Fruit fly (Drosophila melanogaster): ENCODE data around the gene Prosalpha2.

The Prosalpha2 gene

DNA sequence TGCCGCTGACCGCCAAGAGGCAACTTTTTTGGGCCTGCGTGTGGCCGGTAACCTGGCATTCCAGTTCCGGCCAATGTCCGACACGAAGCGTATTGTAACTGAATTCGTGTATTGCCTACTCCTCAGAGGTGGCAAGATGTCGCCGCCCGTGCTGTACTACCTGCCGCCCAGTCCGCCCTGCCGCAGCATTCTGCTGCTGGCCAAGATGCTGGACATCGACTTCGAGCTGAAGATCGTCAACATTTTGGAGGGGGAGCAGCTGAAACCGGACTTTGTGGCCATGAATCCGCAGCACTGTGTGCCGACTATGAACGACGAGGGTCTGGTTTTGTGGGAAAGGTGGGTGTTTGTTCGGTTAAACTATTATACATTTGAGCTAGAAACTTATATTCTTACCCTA lies 46.8 kb upstream of the Prosalpha2 start:
- TF ChIP-seq Dfd (GFP tag; optimal IDR thresholded peaks at IDR 0.05) (no peak), N (GFP tag; optimal IDR thresholded peaks at IDR 0.05) (no peak), dmrt93B (GFP tag; optimal IDR thresholded peaks at IDR 0.05) (no peak), Vsx2 (GFP tag; optimal IDR thresholded peaks at IDR 0.05; ENCODE audit: partially characterized antibody) (no peak)

- TF ChIP-seq Mio (GFP tag; optimal IDR thresholded peaks at IDR 0.05) (no peak), Hr83 (GFP tag; optimal IDR thresholded peaks at IDR 0.05; ENCODE audit: poor library complexity, severe bottlenecking) (no peak), pan (optimal IDR thresholded peaks at IDR 0.05) (no peak), ey (GFP tag; optimal IDR thresholded peaks at IDR 0.05) (no peak), OdsH (GFP tag; optimal IDR thresholded peaks at IDR 0.05) (no peak), sage (GFP tag; optimal IDR thresholded peaks at IDR 0.05) (no peak), Dif (GFP tag; optimal IDR thresholded peaks at IDR 0.05; ENCODE audit: partially characterized antibody) (no peak), woc (GFP tag; optimal IDR thresholded peaks at IDR 0.05) (no peak)
Observed at dm6 chr3R:12385949-12386348, 45.2 kb upstream of the Prosalpha2 start, which contains the start of gene Sol1. TSS of gene Sol1 (plus strand) at chr3R:12386249.

- TF ChIP-seq usp (GFP tag; optimal IDR thresholded peaks at IDR 0.05) = no peak
- no peak for TF ChIP-seq OdsH (GFP tag; optimal IDR thresholded peaks at IDR 0.05)
- TF ChIP-seq Jra (GFP tag; optimal IDR thresholded peaks at IDR 0.05) = no peak
Observed at dm6 chr3R:12386965-12387364, 44.2 kb upstream of the Prosalpha2 start, which contains the start of gene CG33098. TSS of gene CG33098 (plus strand) at chr3R:12387188.

DNA sequence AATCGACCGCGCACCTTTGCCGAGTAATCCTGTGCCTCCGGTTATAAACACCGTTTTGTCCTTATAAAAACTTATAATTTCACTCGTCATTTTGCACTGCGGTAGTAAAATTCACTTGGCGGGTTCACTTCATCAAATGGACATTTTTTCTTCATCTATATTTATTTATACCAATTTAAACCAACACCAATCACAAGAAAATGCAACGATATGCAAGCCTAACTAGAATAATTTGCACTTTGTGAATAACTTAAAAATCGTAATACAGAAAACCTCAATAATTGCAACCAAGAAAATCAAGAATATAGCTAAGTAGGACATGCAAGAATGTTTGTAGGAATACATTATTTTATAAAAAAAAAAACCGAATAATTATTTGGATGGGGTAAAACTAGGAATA lies 35.2 kb upstream of the Prosalpha2 start, which contains the start of the genes CG10096 and CG10097:
Gene CG10096, minus strand, starts transcription at position 101 of the 400 bp plus-strand sequence.
Gene CG10097, minus strand, starts transcription at position 101 of the 400 bp plus-strand sequence.
- no peak for TF ChIP-seq Sp1 (GFP tag; optimal IDR thresholded peaks at IDR 0.05)
- TF ChIP-seq brk (GFP tag; optimal IDR thresholded peaks at IDR 0.05) = no peak
- TF ChIP-seq sv (GFP tag; optimal IDR thresholded peaks at IDR 0.05) = no peak
- no peak for TF ChIP-seq sage (GFP tag; optimal IDR thresholded peaks at IDR 0.05)
- TF ChIP-seq OdsH (GFP tag; optimal IDR thresholded peaks at IDR 0.05) = no peak
- TF ChIP-seq Dif (GFP tag; optimal IDR thresholded peaks at IDR 0.05; ENCODE audit: partially characterized antibody) = no peak
- no peak for TF ChIP-seq Rel (GFP tag; optimal IDR thresholded peaks at IDR 0.05)
- TF ChIP-seq Rel (tag; optimal IDR thresholded peaks at IDR 0.05) = no peak

- TF ChIP-seq h (GFP tag; optimal IDR thresholded peaks at IDR 0.05) (peak; percentile 24), CrebA (GFP tag; optimal IDR thresholded peaks at IDR 0.05; ENCODE audit: borderline replicate concordance) (peak; percentile 28), Abd-B (GFP tag; optimal IDR thresholded peaks at IDR 0.05) (no peak), sage (GFP tag; optimal IDR thresholded peaks at IDR 0.05) (peak; percentile 38)
Observed at dm6 chr3R:12398054-12398453, 33.1 kb upstream of the Prosalpha2 start.

DNA sequence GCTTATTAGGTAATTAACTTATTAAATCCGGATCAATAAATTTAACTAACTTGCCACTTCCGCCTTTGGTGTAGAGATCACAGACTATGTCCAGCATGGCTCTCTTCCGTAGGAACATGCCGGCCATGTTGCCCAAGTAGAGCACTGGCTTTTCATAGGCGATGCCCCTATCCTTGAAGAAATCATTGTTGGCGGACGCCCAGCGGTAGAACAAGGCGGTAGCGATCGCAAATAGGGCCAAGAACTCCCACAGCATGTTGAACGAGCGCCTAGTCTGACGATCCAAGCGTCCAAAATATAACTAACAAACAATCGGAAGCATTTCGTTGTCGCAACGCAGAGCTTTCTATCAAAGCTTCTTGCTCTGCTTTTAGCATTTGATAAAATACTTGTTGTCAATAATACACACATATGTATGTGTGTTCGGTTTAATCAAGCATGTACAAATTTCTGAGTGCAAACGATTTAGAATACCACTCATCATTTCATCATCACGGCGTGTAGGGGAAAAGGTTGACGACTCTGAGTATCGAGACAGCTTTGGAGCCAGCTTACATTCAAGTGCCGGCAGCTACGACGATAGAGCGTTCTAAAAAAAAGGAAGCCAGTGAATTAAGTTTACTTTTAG lies 32.4 kb upstream of the Prosalpha2 start, which contains the start of gene Cyp9f3:
Gene Cyp9f3, minus strand, starts transcription at position 310 of the 628 bp plus-strand sequence.
- TF ChIP-seq CrebA (GFP tag; optimal IDR thresholded peaks at IDR 0.05; ENCODE audit: borderline replicate concordance) = peak; percentile 32
- peak; percentile 20 for TF ChIP-seq Vsx2 (GFP tag; optimal IDR thresholded peaks at IDR 0.05; ENCODE audit: partially characterized antibody)
- TF ChIP-seq Dif (GFP tag; optimal IDR thresholded peaks at IDR 0.05; ENCODE audit: partially characterized antibody) = no peak
- TF ChIP-seq dmrt93B (GFP tag; optimal IDR thresholded peaks at IDR 0.05) = no peak
- TF ChIP-seq dl (GFP tag; optimal IDR thresholded peaks at IDR 0.05; ENCODE audit: insufficient read depth in 1 of 2, partially characterized antibody in 2 of 2) = no peak
- TF ChIP-seq rgr (GFP tag; optimal IDR thresholded peaks at IDR 0.05) = peak; percentile 9

DNA sequence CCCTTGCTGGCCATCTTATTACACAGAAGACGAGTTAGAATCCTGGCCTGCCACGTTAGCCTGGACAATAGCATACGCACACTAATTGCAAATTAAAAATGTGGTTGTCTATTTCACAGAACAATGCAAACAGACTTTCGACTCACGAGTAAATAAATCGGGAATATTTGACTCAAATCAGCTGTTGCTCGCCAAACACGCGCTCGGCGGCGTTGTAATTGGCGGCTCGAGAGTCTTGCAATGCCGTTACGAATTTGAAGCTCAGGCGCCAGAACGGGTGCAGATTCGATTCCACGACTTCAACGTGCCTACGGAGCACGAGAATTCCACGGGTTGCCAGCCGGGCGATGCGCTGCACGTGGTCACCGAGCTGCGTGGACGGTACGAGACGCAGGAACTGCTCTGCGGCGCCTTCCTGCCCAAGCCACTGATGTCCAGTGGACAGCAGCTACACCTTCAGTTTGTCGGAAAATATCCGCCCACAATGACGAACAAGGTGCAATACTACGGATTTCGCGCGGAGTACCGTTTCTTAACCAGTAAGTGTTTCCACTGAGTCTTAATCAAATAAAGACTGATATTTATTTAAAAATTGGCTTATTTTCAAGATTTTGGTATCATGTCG lies 29.3 kb upstream of the Prosalpha2 start, which contains the start of gene DNAlig3:
Gene DNAlig3, minus strand, starts transcription at position 168 of the 625 bp plus-strand sequence.
- TF ChIP-seq usp (GFP tag; optimal IDR thresholded peaks at IDR 0.05) (no peak), Rel (GFP tag; optimal IDR thresholded peaks at IDR 0.05) (no peak), Rel (tag; optimal IDR thresholded peaks at IDR 0.05) (peak; percentile 83)

All from whole organism, wandering third instar larva.